In the genomic region with DNA sequence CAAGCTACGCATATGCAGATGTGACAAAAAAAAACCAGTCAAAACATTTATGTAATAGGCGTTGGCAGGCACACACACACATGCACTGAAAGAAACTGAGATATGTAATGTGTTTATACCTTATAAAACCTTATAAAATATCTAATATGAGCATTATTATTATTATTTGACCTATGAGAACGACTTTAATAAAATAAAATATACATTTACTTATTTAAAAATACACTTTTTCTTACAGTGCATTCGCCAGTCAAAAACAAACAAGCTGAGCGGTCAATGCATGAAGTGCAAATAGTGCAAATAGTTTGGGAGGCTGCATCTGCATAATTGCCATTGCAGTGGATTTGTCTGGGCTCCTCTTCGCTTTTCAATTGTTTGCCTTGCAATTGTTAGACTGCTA, we compare ENCODE assay signal across 1 fruit fly cellular context.
TF ChIP-seq lines count a peak whose summit lies in the region.

No protein-coding gene starts in this region.

TF ChIP-seq in whole organism, embryonic, 481 proteins besides CTCF, POLR2A, EP300 and RAD21 (continued from another document):
- peak; percentile 11 for TF ChIP-seq CG4617 (GFP tag; optimal IDR thresholded peaks at IDR 0.05; lab: Kevin White, UChicago; ENCODE audit: borderline replicate concordance)
- TF ChIP-seq CG18011 (GFP tag; optimal IDR thresholded peaks at IDR 0.05; lab: Kevin White, UChicago), result peak; percentile 41
- TF ChIP-seq CG32767 (GFP tag; IDR thresholded peaks at IDR 0.05; lab: Robert Waterston, UW), result peak; percentile 77
- peak in 1 of 3 experiments; percentile 43 for TF ChIP-seq lola (GFP tag; optimal IDR thresholded peaks at IDR 0.05; lab: Kevin White, UChicago)
- TF ChIP-seq gem (tag; optimal IDR thresholded peaks at IDR 0.05; lab: Kevin White, UChicago), result peak; percentile 90
- TF ChIP-seq CG14965 (GFP tag; optimal IDR thresholded peaks at IDR 0.05; lab: Kevin White, UChicago; ENCODE audit: borderline replicate concordance), result no peak
- peak; percentile 73 for TF ChIP-seq salm (tag; optimal IDR thresholded peaks at IDR 0.05; lab: Kevin White, UChicago)
- TF ChIP-seq lab (GFP tag; optimal IDR thresholded peaks at IDR 0.05; lab: Kevin White, UChicago), result peak; percentile 69
- peak; percentile 55 for TF ChIP-seq CG18619 (GFP tag; optimal IDR thresholded peaks at IDR 0.05; lab: Kevin White, UChicago)
- TF ChIP-seq YL-1 (GFP tag; optimal IDR thresholded peaks at IDR 0.05; lab: Kevin White, UChicago), result no peak
- TF ChIP-seq sob (GFP tag; IDR thresholded peaks at IDR 0.05; lab: Robert Waterston, UW), result peak; percentile 77
- TF ChIP-seq sc (optimal IDR thresholded peaks at IDR 0.05; lab: Kevin White, UChicago), result no peak
- peak; percentile 48 for TF ChIP-seq sc (GFP tag; optimal IDR thresholded peaks at IDR 0.05; lab: Kevin White, UChicago)
- peak; percentile 60; the same call in 1 of the 2 replicates for TF ChIP-seq seq (GFP tag; IDR thresholded peaks at IDR 0.05; lab: Robert Waterston, UW)
- TF ChIP-seq Trl (optimal IDR thresholded peaks at IDR 0.05; lab: Kevin White, UChicago), result no peak
- no peak for TF ChIP-seq Trl (GFP tag; optimal IDR thresholded peaks at IDR 0.05; lab: Kevin White, UChicago)
- no peak for TF ChIP-seq CG12744 (GFP tag; optimal IDR thresholded peaks at IDR 0.05; lab: Kevin White, UChicago)
- TF ChIP-seq slou (GFP tag; optimal IDR thresholded peaks at IDR 0.05; lab: Kevin White, UChicago), result no peak
- TF ChIP-seq CG7928 (GFP tag; optimal IDR thresholded peaks at IDR 0.05; lab: Kevin White, UChicago), result no peak
- peak in 1 of 2 experiments; percentile 95 for TF ChIP-seq Hr51 (GFP tag; optimal IDR thresholded peaks at IDR 0.05; lab: Kevin White, UChicago)
